Worm (Caenorhabditis elegans) whole organism, L4 larva: ENCODE measurements around the gene cnt-2.

Source experiments
- F37D6.2 ChIP-seq: sonication (generic microtip); optimal IDR thresholded peaks from 2 replicates; lab custom pipeline; 2016; ENCODE audit warnings: mild to moderate bottlenecking, missing genetic modification characterization, missing compliant biosample characterization
- T26A8.4 ChIP-seq: fragments of 200-800 bp; sonication (Bioruptor generic); IDR thresholded peaks from 2 replicates; pipeline ENCODE4 v1.3.6; 2022; ENCODE audit warnings: missing genetic modification characterization, missing compliant biosample characterization
- Y48G9A.11 ChIP-seq: fragments of 200-800 bp; sonication (Bioruptor generic); IDR thresholded peaks from 2 replicates; pipeline ENCODE4 v1.3.6; 2022; ENCODE audit warnings: missing genetic modification reagents, missing genetic modification characterization, missing compliant biosample characterization
- aha-1 ChIP-seq: fragments of 150-350 bp; peaks from one replicate; lab custom pipeline; 2014; ENCODE audit warnings: missing biosample characterization, missing genetic modification characterization
- ama-1 ChIP-seq: fragments of 150-350 bp; optimal IDR thresholded peaks from 2 replicates; lab custom pipeline; 2014; ENCODE audit warnings: inconsistent platforms, mixed read lengths
- attf-4 ChIP-seq: sonication (generic microtip); optimal IDR thresholded peaks from 3 replicates; lab custom pipeline; 2017; ENCODE audit warnings: missing biosample characterization, missing genetic modification characterization
- ceh-28 ChIP-seq: fragments of 150-350 bp; optimal IDR thresholded peaks from 2 replicates; lab custom pipeline; 2014; ENCODE audit warnings: missing biosample characterization, missing genetic modification reagents, missing genetic modification characterization
- ceh-62 ChIP-seq: sonication (generic microtip); optimal IDR thresholded peaks from 2 replicates; lab custom pipeline; 2017; ENCODE audit warnings: missing biosample characterization, missing genetic modification characterization
- ceh-82 ChIP-seq: sonication (generic microtip); optimal IDR thresholded peaks from 2 replicates; lab custom pipeline; 2017; ENCODE audit warnings: missing biosample characterization, missing genetic modification characterization
- cey-2 ChIP-seq: sonication (generic microtip); optimal IDR thresholded peaks from 3 replicates; lab custom pipeline; 2017; ENCODE audit warnings: missing genetic modification characterization, mild to moderate bottlenecking, missing compliant biosample characterization, antibody characterized with exemption, borderline replicate concordance; ENCODE audit not compliant: insufficient read depth
- daf-16 ChIP-seq, 3 experiments: sonication (generic microtip); optimal IDR thresholded peaks; 2 replicates each; lab custom pipeline; 2016 to 2017; ENCODE audit warnings: missing genetic modification characterization in 3 of 3, missing genetic modification reagents in 3 of 3, mild to moderate bottlenecking in 2 of 3, missing compliant biosample characterization in 2 of 3, missing biosample characterization in 1 of 3, moderate library complexity in 1 of 3
- dmd-9 ChIP-seq: fragments of 200-800 bp; sonication (Bioruptor generic); IDR thresholded peaks from 2 replicates; pipeline ENCODE4 v1.3.6; 2022; ENCODE audit warnings: missing genetic modification reagents, missing genetic modification characterization, missing compliant biosample characterization
- dpl-1 ChIP-seq: fragments of 150-350 bp; optimal IDR thresholded peaks from 2 replicates; lab custom pipeline; 2014; ENCODE audit warnings: missing biosample characterization, missing genetic modification reagents, missing genetic modification characterization
- dve-1 ChIP-seq: sonication (generic microtip); optimal IDR thresholded peaks from 2 replicates; lab custom pipeline; 2017; ENCODE audit warnings: antibody characterized with exemption, mild to moderate bottlenecking, missing genetic modification characterization, missing compliant biosample characterization; ENCODE audit not compliant: insufficient read depth
- egl-43 ChIP-seq: fragments of 200-800 bp; sonication (Bioruptor generic); IDR thresholded peaks from 2 replicates; pipeline ENCODE4 v1.3.6; 2022; ENCODE audit warnings: missing genetic modification reagents, missing genetic modification characterization, missing compliant biosample characterization
- fos-1 ChIP-seq: fragments of 150-350 bp; optimal IDR thresholded peaks from 2 replicates; lab custom pipeline; 2014; ENCODE audit warnings: missing biosample characterization, missing genetic modification characterization
- hlh-30 ChIP-seq: sonication (generic microtip); optimal IDR thresholded peaks from 2 replicates; lab custom pipeline; 2017; ENCODE audit warnings: antibody characterized with exemption, mild to moderate bottlenecking, missing genetic modification characterization, missing compliant biosample characterization; ENCODE audit not compliant: insufficient read depth
- hmg-1.1 ChIP-seq: fragments of 200-800 bp; sonication (Bioruptor generic); IDR thresholded peaks from 2 replicates; pipeline ENCODE4 v1.3.6; 2022; ENCODE audit warnings: missing genetic modification reagents, missing genetic modification characterization, missing compliant biosample characterization
- lim-7 ChIP-seq: fragments of 200-800 bp; sonication (Bioruptor generic); IDR thresholded peaks from 2 replicates; pipeline ENCODE4 v1.3.6; 2022; ENCODE audit warnings: missing genetic modification characterization, missing compliant biosample characterization
- lin-1 ChIP-seq: fragments of 200-800 bp; sonication (Bioruptor generic); IDR thresholded peaks from 2 replicates; pipeline ENCODE4 v1.3.6; 2022; ENCODE audit warnings: missing genetic modification reagents, missing genetic modification characterization, missing compliant biosample characterization
- lin-38 ChIP-seq: fragments of 200-800 bp; sonication (Bioruptor generic); IDR thresholded peaks from 2 replicates; pipeline ENCODE4 v1.3.6; 2022; ENCODE audit warnings: missing genetic modification reagents, missing genetic modification characterization, missing compliant biosample characterization
- lsy-2 ChIP-seq, 2 experiments: fragments of 150-350 bp in 1 of 2; sonication (generic microtip) in 1 of 2; optimal IDR thresholded peaks; 2 replicates each; lab custom pipeline; 2014 to 2017; ENCODE audit warnings: missing biosample characterization in 2 of 2, missing genetic modification characterization in 2 of 2
- mep-1 ChIP-seq: fragments of 150-350 bp; sonication (generic microtip); optimal IDR thresholded peaks from 3 replicates; lab custom pipeline; 2014; ENCODE audit warnings: missing biosample characterization, missing genetic modification characterization
- mes-2 ChIP-seq: sonication (generic microtip); optimal IDR thresholded peaks from 2 replicates; lab custom pipeline; 2016; ENCODE audit warnings: missing genotype, mild to moderate bottlenecking, missing genetic modification characterization, missing compliant biosample characterization; ENCODE audit not compliant: poor library complexity, severe bottlenecking
- mxl-2 ChIP-seq: fragments of 200-800 bp; sonication (Bioruptor generic); conservative IDR thresholded peaks from 2 replicates; pipeline ENCODE4 v1.3.6; 2022; ENCODE audit warnings: missing genetic modification reagents, missing genetic modification characterization, missing compliant biosample characterization
- nhr-10 ChIP-seq: fragments of 150-350 bp; optimal IDR thresholded peaks from 2 replicates; lab custom pipeline; 2014; ENCODE audit warnings: missing biosample characterization, missing genetic modification characterization
- nhr-11 ChIP-seq: fragments of 150-350 bp; optimal IDR thresholded peaks from 2 replicates; lab custom pipeline; 2014; ENCODE audit warnings: missing biosample characterization, missing genetic modification characterization
- nhr-111 ChIP-seq: fragments of 200-800 bp; sonication (Bioruptor generic); optimal IDR thresholded peaks from 2 replicates; lab custom pipeline; 2018; ENCODE audit warnings: mild to moderate bottlenecking, missing genetic modification characterization, missing compliant biosample characterization
- nhr-237 ChIP-seq: sonication (generic microtip); optimal IDR thresholded peaks from 2 replicates; lab custom pipeline; 2017; ENCODE audit warnings: missing biosample characterization, missing genetic modification characterization
- nhr-28 ChIP-seq: fragments of 150-350 bp; optimal IDR thresholded peaks from 2 replicates; lab custom pipeline; 2014; ENCODE audit warnings: missing biosample characterization, missing genetic modification characterization
- nhr-48 ChIP-seq: sonication (generic microtip); optimal IDR thresholded peaks from 2 replicates; lab custom pipeline; 2016; ENCODE audit warnings: mild to moderate bottlenecking, missing genetic modification characterization, missing compliant biosample characterization
- nhr-6 ChIP-seq: fragments of 150-350 bp; optimal IDR thresholded peaks from 2 replicates; lab custom pipeline; 2014; ENCODE audit warnings: missing biosample characterization, missing genetic modification characterization
- pha-4 ChIP-seq, 2 experiments: fragments of 150-350 bp in 1 of 2; fragments of 200-800 bp in 1 of 2; sonication (Bioruptor generic) in 1 of 2; IDR thresholded peaks in 1 of 2; optimal IDR thresholded peaks in 1 of 2; 2 replicates each; pipeline versions ENCODE4 v1.3.6 to Lab custom; 2014 to 2022; ENCODE audit warnings: missing genetic modification characterization in 2 of 2, missing genetic modification reagents in 2 of 2, missing biosample characterization in 1 of 2, missing compliant biosample characterization in 1 of 2
- sdz-12 ChIP-seq: fragments of 200-800 bp; sonication (Bioruptor generic); optimal IDR thresholded peaks from 2 replicates; lab custom pipeline; 2018; ENCODE audit warnings: mild to moderate bottlenecking, missing genetic modification characterization, missing compliant biosample characterization
- unc-130 ChIP-seq: sonication (generic microtip); optimal IDR thresholded peaks from 2 replicates; lab custom pipeline; 2016; ENCODE audit warnings: missing genetic modification reagents, missing genetic modification characterization, missing compliant biosample characterization
- zag-1 ChIP-seq: fragments of 150-350 bp; optimal IDR thresholded peaks from 2 replicates; lab custom pipeline; 2014; ENCODE audit warnings: missing biosample characterization, missing genetic modification characterization
- ztf-11 ChIP-seq: fragments of 150-350 bp; optimal IDR thresholded peaks from 2 replicates; lab custom pipeline; 2014; ENCODE audit warnings: missing biosample characterization, missing genetic modification characterization

cnt-2 gene

DNA sequence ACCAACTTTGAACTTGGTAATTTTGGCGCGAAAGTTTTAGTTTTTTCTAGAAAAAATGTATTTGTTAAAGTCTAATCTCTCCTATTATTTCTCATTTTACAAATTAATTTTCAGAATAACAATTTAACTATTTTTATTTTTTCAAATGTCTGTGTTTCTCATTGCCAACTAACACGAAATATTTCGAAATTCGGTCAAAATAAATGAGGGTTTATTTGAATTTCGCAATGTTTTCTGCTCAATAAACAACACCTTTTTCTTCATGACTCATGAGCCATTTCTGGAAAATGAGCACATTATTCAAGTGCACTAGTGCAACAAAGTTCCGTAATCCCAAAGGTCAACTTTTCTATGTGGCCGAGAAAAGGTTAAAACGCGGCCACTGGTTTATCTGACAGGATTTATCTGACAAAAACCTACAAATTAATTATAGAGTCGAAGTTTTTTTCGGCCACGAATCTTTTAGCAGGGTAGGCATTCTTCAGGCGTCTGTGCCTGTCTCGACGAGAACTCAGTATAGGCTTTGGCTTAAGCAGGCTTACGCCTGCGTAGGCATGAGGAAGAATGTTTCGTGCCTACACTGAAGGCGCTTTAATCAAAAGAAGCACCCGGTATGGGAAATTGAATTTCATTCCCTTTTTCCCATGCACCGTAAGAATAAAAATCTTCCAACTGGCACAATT lies 16.3 kb upstream of the cnt-2 start, which contains the start of gene Y39A1A.27:
TSS of gene Y39A1A.27 (plus strand) at position 633 of the 683 bp plus-strand sequence.
- peak; percentile 18 for TF ChIP-seq aha-1 (tag; lab: Kevin White, UChicago)
- TF ChIP-seq dmd-9 (GFP tag; lab: Robert Waterston, UW) = no peak

DNA sequence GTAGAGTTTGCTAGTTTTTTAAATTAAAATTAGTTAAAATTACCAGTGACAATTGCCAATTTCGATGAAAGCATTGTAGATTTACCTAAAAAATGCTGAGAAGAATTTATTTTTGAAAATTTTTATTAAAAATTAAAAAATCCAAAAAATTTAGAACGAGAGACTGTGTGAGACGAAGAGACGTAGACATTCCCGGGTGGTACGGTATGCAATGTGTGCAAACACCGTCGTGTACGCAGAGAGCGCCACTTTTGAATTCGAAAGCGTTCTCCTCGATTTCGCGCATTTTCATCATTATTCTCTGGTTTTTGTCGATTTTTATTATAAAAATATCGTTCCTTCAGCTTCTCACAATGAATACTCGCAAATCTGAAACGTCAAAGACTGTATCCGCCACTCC lies 12.0 kb upstream of the cnt-2 start, which contains the start of the genes dhs-11 and orc-1:
TSS of gene dhs-11 (minus strand) at position 85 of the 400 bp plus-strand sequence.
TSS of gene orc-1 (plus strand) at position 349 of the 400 bp plus-strand sequence.
- TF ChIP-seq ztf-11 (tag; lab: Kevin White, UChicago) (no peak), attf-4 (tag; lab: Kevin White, UChicago) (no peak), lim-7 (no peak), pha-4 (GFP tag; IDR thresholded peaks at IDR 0.05; lab: Robert Waterston, UW) (no peak), pha-4 (tag; optimal IDR thresholded peaks at IDR 0.05; lab: Kevin White, UChicago) (no peak), nhr-237 (tag; lab: Kevin White, UChicago) (no peak), ama-1 (lab: Kevin White, UChicago) (no peak), mes-2 (tag; lab: Kevin White, UChicago) (peak; percentile 68), lin-1 (GFP tag; lab: Robert Waterston, UW) (no peak), unc-130 (peak; percentile 32), dve-1 (tag; lab: Kevin White, UChicago) (peak; percentile 56), nhr-28 (tag; lab: Kevin White, UChicago) (peak; percentile 9), sdz-12 (GFP tag; lab: Kevin White, UChicago) (no peak), mxl-2 (GFP tag; lab: Robert Waterston, UW) (no peak), hlh-30 (tag; lab: Kevin White, UChicago) (peak; percentile 12), lin-38 (GFP tag; lab: Robert Waterston, UW) (peak; percentile 69), cey-2 (tag; lab: Kevin White, UChicago) (no peak), hmg-1.1 (GFP tag; lab: Robert Waterston, UW) (0 out of 2 replicates have a peak, but pooled peaks have one; percentile 48), fos-1 (no peak), egl-43 (no peak), dpl-1 (GFP tag; lab: Kevin White, UChicago) (peak; percentile 89), mep-1 (peak; percentile 26), nhr-48 (no peak), lsy-2 (tag; optimal IDR thresholded peaks at IDR 0.05; lab: Kevin White, UChicago) (peak; percentile 69 to 99), daf-16 (GFP tag; optimal IDR thresholded peaks at IDR 0.05; lab: Kevin White, UChicago) (no peak), daf-16 (tag; optimal IDR thresholded peaks at IDR 0.05; lab: Kevin White, UChicago) (peak; percentile 30), T26A8.4 (no peak), aha-1 (tag; lab: Kevin White, UChicago) (peak; percentile 67), ceh-62 (tag; lab: Kevin White, UChicago) (no peak), nhr-6 (tag; lab: Kevin White, UChicago) (peak; percentile 47), nhr-111 (GFP tag; lab: Kevin White, UChicago) (no peak), nhr-10 (tag; lab: Kevin White, UChicago) (no peak)

DNA sequence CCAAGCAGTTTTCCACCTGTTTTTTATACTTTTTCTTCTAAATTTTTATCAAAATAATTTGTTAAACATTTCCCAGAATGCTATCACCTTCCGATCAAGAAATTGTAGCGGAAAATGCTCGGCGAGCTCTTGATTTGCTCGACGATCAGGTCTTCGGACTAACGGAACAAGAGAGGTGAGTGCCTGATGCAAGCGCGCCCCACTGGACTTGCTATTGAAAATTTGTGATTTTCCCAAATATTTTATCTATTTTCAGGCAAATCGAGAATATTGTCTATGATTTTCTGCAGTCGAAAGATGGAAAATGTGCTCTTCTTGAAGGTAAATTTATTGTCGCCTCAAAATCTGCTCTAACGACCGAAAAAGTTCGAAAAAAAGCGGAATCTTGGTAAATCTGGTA lies 8.7 kb upstream of the cnt-2 start, which contains the start of gene orc-4:
TSS of gene orc-4 (plus strand) at position 77 of the 400 bp plus-strand sequence.
- no peak for TF ChIP-seq ceh-82 (tag; lab: Kevin White, UChicago)
- peak; percentile 84 for TF ChIP-seq lin-38 (GFP tag; lab: Robert Waterston, UW)
- TF ChIP-seq fos-1 = no peak
- no peak for TF ChIP-seq T26A8.4
- TF ChIP-seq Y48G9A.11 (GFP tag; lab: Robert Waterston, UW) = no peak
- peak; percentile 37 for TF ChIP-seq mes-2 (tag; lab: Kevin White, UChicago)
- TF ChIP-seq ceh-28 = no peak
- peak in 1 of 2 experiments; percentile 16 for TF ChIP-seq lsy-2 (tag; optimal IDR thresholded peaks at IDR 0.05; lab: Kevin White, UChicago)
- no peak for TF ChIP-seq attf-4 (tag; lab: Kevin White, UChicago)
- no peak for TF ChIP-seq F37D6.2 (tag; lab: Kevin White, UChicago)
- no peak for TF ChIP-seq nhr-11 (tag; lab: Kevin White, UChicago)
- no peak for TF ChIP-seq zag-1 (tag; lab: Kevin White, UChicago)
- TF ChIP-seq unc-130 = no peak
- TF ChIP-seq daf-16 (GFP tag; optimal IDR thresholded peaks at IDR 0.05; lab: Kevin White, UChicago) = no peak
- TF ChIP-seq daf-16 (tag; optimal IDR thresholded peaks at IDR 0.05; lab: Kevin White, UChicago) = peak; percentile 16
- TF ChIP-seq, all 104 proteins: peak for 4
